Worm (Caenorhabditis elegans) whole organism, L4 larva: ENCODE measurements around the gene msp-76.
A peak's percentile ranks its signal among the peaks of the same experiment; 100 is the strongest.

Experiments used
- F37D6.2 ChIP-seq: sonication (generic microtip); optimal IDR thresholded peaks from 2 replicates; lab custom pipeline; 2016; ENCODE audit warnings: mild to moderate bottlenecking, missing genetic modification characterization, missing compliant biosample characterization
- F49E8.2 ChIP-seq: sonication (generic microtip); optimal IDR thresholded peaks from 2 replicates; lab custom pipeline; 2016; ENCODE audit warnings: missing compliant biosample characterization, mild to moderate bottlenecking, missing genetic modification characterization, borderline replicate concordance
- T20F7.1 ChIP-seq: fragments of 200-800 bp; sonication (Bioruptor generic); optimal IDR thresholded peaks from 2 replicates; lab custom pipeline; 2018; ENCODE audit warnings: mild to moderate bottlenecking, missing genetic modification characterization, missing compliant biosample characterization
- Y5F2A.4 ChIP-seq: fragments of 200-800 bp; sonication (Bioruptor generic); optimal IDR thresholded peaks from 2 replicates; lab custom pipeline; 2018; ENCODE audit warnings: mild to moderate bottlenecking, missing genetic modification characterization, missing compliant biosample characterization
- Y75B8A.6 ChIP-seq: fragments of 200-800 bp; sonication (Bioruptor generic); IDR thresholded peaks from 2 replicates; pipeline ENCODE4 v1.3.6; 2022; ENCODE audit warnings: missing genetic modification reagents, missing genetic modification characterization, missing compliant biosample characterization
- ZK546.5 ChIP-seq, 2 experiments: sonication (generic microtip); optimal IDR thresholded peaks; 2 replicates each; lab custom pipeline; 2017; ENCODE audit warnings: missing biosample characterization in 2 of 2, missing genetic modification characterization in 2 of 2
- arid-1 ChIP-seq: fragments of 200-800 bp; sonication (Bioruptor generic); conservative IDR thresholded peaks from 2 replicates; pipeline ENCODE4 v1.3.6; 2022; ENCODE audit warnings: missing genetic modification reagents, missing genetic modification characterization, missing compliant biosample characterization
- ceh-20 ChIP-seq: fragments of 200-800 bp; sonication (Bioruptor generic); IDR thresholded peaks from 2 replicates; pipeline ENCODE4 v1.3.6; 2022; ENCODE audit warnings: missing genetic modification reagents, missing genetic modification characterization, missing compliant biosample characterization
- ceh-82 ChIP-seq: sonication (generic microtip); optimal IDR thresholded peaks from 2 replicates; lab custom pipeline; 2017; ENCODE audit warnings: missing biosample characterization, missing genetic modification characterization
- cey-2 ChIP-seq: sonication (generic microtip); optimal IDR thresholded peaks from 3 replicates; lab custom pipeline; 2017; ENCODE audit warnings: missing genetic modification characterization, mild to moderate bottlenecking, missing compliant biosample characterization, antibody characterized with exemption, borderline replicate concordance; ENCODE audit not compliant: insufficient read depth
- daf-12 ChIP-seq: fragments of 150-350 bp; optimal IDR thresholded peaks from 2 replicates; lab custom pipeline; 2014; ENCODE audit warnings: missing biosample characterization, missing genetic modification reagents, missing genetic modification characterization
- daf-16 ChIP-seq, 3 experiments: sonication (generic microtip); optimal IDR thresholded peaks; 2 replicates each; lab custom pipeline; 2016 to 2017; ENCODE audit warnings: missing genetic modification characterization in 3 of 3, missing genetic modification reagents in 3 of 3, mild to moderate bottlenecking in 2 of 3, missing compliant biosample characterization in 2 of 3, missing biosample characterization in 1 of 3, moderate library complexity in 1 of 3
- daf-19 ChIP-seq: fragments of 200-800 bp; sonication (Bioruptor generic); conservative IDR thresholded peaks from 2 replicates; pipeline ENCODE4 v1.3.6; 2022; ENCODE audit warnings: missing genetic modification characterization, missing compliant biosample characterization
- dmd-6 ChIP-seq: fragments of 200-800 bp; sonication (Bioruptor generic); IDR thresholded peaks from 2 replicates; pipeline ENCODE4 v1.3.6; 2022; ENCODE audit warnings: missing genetic modification reagents, missing genetic modification characterization, missing compliant biosample characterization
- dpl-1 ChIP-seq: fragments of 150-350 bp; optimal IDR thresholded peaks from 2 replicates; lab custom pipeline; 2014; ENCODE audit warnings: missing biosample characterization, missing genetic modification reagents, missing genetic modification characterization
- duxl-1 ChIP-seq: sonication (generic microtip); optimal IDR thresholded peaks from 2 replicates; lab custom pipeline; 2016; ENCODE audit warnings: mild to moderate bottlenecking, missing genetic modification characterization, moderate library complexity, missing compliant biosample characterization; ENCODE audit not compliant: poor library complexity
- dve-1 ChIP-seq: sonication (generic microtip); optimal IDR thresholded peaks from 2 replicates; lab custom pipeline; 2017; ENCODE audit warnings: antibody characterized with exemption, mild to moderate bottlenecking, missing genetic modification characterization, missing compliant biosample characterization; ENCODE audit not compliant: insufficient read depth
- egl-43 ChIP-seq: fragments of 200-800 bp; sonication (Bioruptor generic); IDR thresholded peaks from 2 replicates; pipeline ENCODE4 v1.3.6; 2022; ENCODE audit warnings: missing genetic modification reagents, missing genetic modification characterization, missing compliant biosample characterization
- fos-1 ChIP-seq: fragments of 150-350 bp; optimal IDR thresholded peaks from 2 replicates; lab custom pipeline; 2014; ENCODE audit warnings: missing biosample characterization, missing genetic modification characterization
- hif-1 ChIP-seq, 2 experiments: sonication (generic microtip); optimal IDR thresholded peaks; 2 replicates each; lab custom pipeline; 2016 to 2017; ENCODE audit warnings: missing compliant biosample characterization in 2 of 2, missing genetic modification characterization in 2 of 2, missing genetic modification reagents in 2 of 2, missing genotype in 2 of 2, mild to moderate bottlenecking in 1 of 2
- hlh-30 ChIP-seq: sonication (generic microtip); optimal IDR thresholded peaks from 2 replicates; lab custom pipeline; 2017; ENCODE audit warnings: antibody characterized with exemption, mild to moderate bottlenecking, missing genetic modification characterization, missing compliant biosample characterization; ENCODE audit not compliant: insufficient read depth
- hmg-1.1 ChIP-seq: fragments of 200-800 bp; sonication (Bioruptor generic); IDR thresholded peaks from 2 replicates; pipeline ENCODE4 v1.3.6; 2022; ENCODE audit warnings: missing genetic modification reagents, missing genetic modification characterization, missing compliant biosample characterization
- jun-1 ChIP-seq: fragments of 150-350 bp; optimal IDR thresholded peaks from 2 replicates; lab custom pipeline; 2014; ENCODE audit warnings: missing biosample characterization, missing genetic modification reagents, missing genetic modification characterization
- lim-7 ChIP-seq: fragments of 200-800 bp; sonication (Bioruptor generic); IDR thresholded peaks from 2 replicates; pipeline ENCODE4 v1.3.6; 2022; ENCODE audit warnings: missing genetic modification characterization, missing compliant biosample characterization
- lin-1 ChIP-seq: fragments of 200-800 bp; sonication (Bioruptor generic); IDR thresholded peaks from 2 replicates; pipeline ENCODE4 v1.3.6; 2022; ENCODE audit warnings: missing genetic modification reagents, missing genetic modification characterization, missing compliant biosample characterization
- lin-38 ChIP-seq: fragments of 200-800 bp; sonication (Bioruptor generic); IDR thresholded peaks from 2 replicates; pipeline ENCODE4 v1.3.6; 2022; ENCODE audit warnings: missing genetic modification reagents, missing genetic modification characterization, missing compliant biosample characterization
- lsy-2 ChIP-seq, 2 experiments: fragments of 150-350 bp in 1 of 2; sonication (generic microtip) in 1 of 2; optimal IDR thresholded peaks; 2 replicates each; lab custom pipeline; 2014 to 2017; ENCODE audit warnings: missing biosample characterization in 2 of 2, missing genetic modification characterization in 2 of 2
- madf-5 ChIP-seq, 2 experiments: fragments of 200-800 bp; sonication (Bioruptor generic); IDR thresholded peaks; 2 replicates each; pipeline ENCODE4 v1.3.6; 2022; ENCODE audit warnings: missing compliant biosample characterization in 2 of 2, missing genetic modification characterization in 2 of 2
- mdl-1 ChIP-seq, 2 experiments: fragments of 150-350 bp in 1 of 2; sonication (generic microtip) in 1 of 2; optimal IDR thresholded peaks; 2 replicates each; lab custom pipeline; 2014 to 2017; ENCODE audit warnings: missing biosample characterization in 2 of 2, missing genetic modification characterization in 2 of 2
- mep-1 ChIP-seq: fragments of 150-350 bp; sonication (generic microtip); optimal IDR thresholded peaks from 3 replicates; lab custom pipeline; 2014; ENCODE audit warnings: missing biosample characterization, missing genetic modification characterization
- nhr-102 ChIP-seq: sonication (generic microtip); optimal IDR thresholded peaks from 2 replicates; lab custom pipeline; 2016; ENCODE audit warnings: mild to moderate bottlenecking, missing genetic modification characterization, moderate library complexity, missing compliant biosample characterization
- nhr-237 ChIP-seq: sonication (generic microtip); optimal IDR thresholded peaks from 2 replicates; lab custom pipeline; 2017; ENCODE audit warnings: missing biosample characterization, missing genetic modification characterization
- nhr-25 ChIP-seq: sonication (generic microtip); optimal IDR thresholded peaks from 2 replicates; lab custom pipeline; 2017; ENCODE audit warnings: missing genetic modification characterization, mild to moderate bottlenecking, missing compliant biosample characterization, antibody characterized with exemption, moderate library complexity, borderline replicate concordance; ENCODE audit not compliant: insufficient read depth
- nhr-28 ChIP-seq: fragments of 150-350 bp; optimal IDR thresholded peaks from 2 replicates; lab custom pipeline; 2014; ENCODE audit warnings: missing biosample characterization, missing genetic modification characterization
- nhr-48 ChIP-seq: sonication (generic microtip); optimal IDR thresholded peaks from 2 replicates; lab custom pipeline; 2016; ENCODE audit warnings: mild to moderate bottlenecking, missing genetic modification characterization, missing compliant biosample characterization
- nhr-6 ChIP-seq: fragments of 150-350 bp; optimal IDR thresholded peaks from 2 replicates; lab custom pipeline; 2014; ENCODE audit warnings: missing biosample characterization, missing genetic modification characterization
- php-3 ChIP-seq: fragments of 200-800 bp; sonication (Bioruptor generic); IDR thresholded peaks from 2 replicates; pipeline ENCODE4 v1.3.6; 2022; ENCODE audit warnings: missing genetic modification reagents, missing genetic modification characterization, missing compliant biosample characterization
- rbr-2 ChIP-seq: sonication (generic microtip); optimal IDR thresholded peaks from 2 replicates; lab custom pipeline; 2016; ENCODE audit warnings: missing genotype, missing genetic modification characterization, missing compliant biosample characterization
- skn-1 ChIP-seq: fragments of 150-350 bp; optimal IDR thresholded peaks from 2 replicates; lab custom pipeline; 2014; ENCODE audit warnings: missing biosample characterization, missing genetic modification characterization
- tra-1 ChIP-seq: fragments of 200-800 bp; sonication (Bioruptor generic); IDR thresholded peaks from 2 replicates; pipeline ENCODE4 v1.3.6; 2022; ENCODE audit warnings: missing genetic modification reagents, missing genetic modification characterization, missing compliant biosample characterization
- unc-130 ChIP-seq: sonication (generic microtip); optimal IDR thresholded peaks from 2 replicates; lab custom pipeline; 2016; ENCODE audit warnings: missing genetic modification reagents, missing genetic modification characterization, missing compliant biosample characterization
- unc-62 ChIP-seq, 3 experiments: fragments of 150-350 bp in 1 of 3; sonication (generic microtip); optimal IDR thresholded peaks in 2 of 3; peaks in 1 of 3; 1 replicate in 1 of 3; 2 replicates in 2 of 3; lab custom pipeline; 2014 to 2017; ENCODE audit warnings: missing biosample characterization in 3 of 3, missing genetic modification characterization in 3 of 3, missing genetic modification reagents in 3 of 3, missing genotype in 1 of 3
- vab-7 ChIP-seq: fragments of 200-800 bp; sonication (Bioruptor generic); IDR thresholded peaks from 2 replicates; pipeline ENCODE4 v1.3.6; 2022; ENCODE audit warnings: missing genetic modification reagents, missing genetic modification characterization, missing compliant biosample characterization
- zag-1 ChIP-seq: fragments of 150-350 bp; optimal IDR thresholded peaks from 2 replicates; lab custom pipeline; 2014; ENCODE audit warnings: missing biosample characterization, missing genetic modification characterization
- zfp-2 ChIP-seq: sonication (generic microtip); optimal IDR thresholded peaks from 2 replicates; lab custom pipeline; 2016; ENCODE audit warnings: mild to moderate bottlenecking, missing genetic modification characterization, missing compliant biosample characterization
- ztf-7 ChIP-seq: fragments of 150-350 bp; optimal IDR thresholded peaks from 2 replicates; lab custom pipeline; 2014; ENCODE audit warnings: missing biosample characterization, missing genetic modification characterization

The msp-76 gene

ce11 chrIV:9648682-9649081, 40.1 kb upstream of the msp-76 start, which contains the start of gene srm-3:
srm-3 (plus strand) TSS chrIV:9648982.
- no peak for TF ChIP-seq php-3
- TF ChIP-seq ztf-7, result no peak
- TF ChIP-seq unc-62 (GFP tag; optimal IDR thresholded peaks at IDR 0.05 in 1 of 2; lab: Kevin White, UChicago), result no peak
- no peak for TF ChIP-seq unc-62 (tag; optimal IDR thresholded peaks at IDR 0.05; lab: Kevin White, UChicago)
- TF ChIP-seq zag-1 (tag; lab: Kevin White, UChicago), result no peak
- TF ChIP-seq duxl-1 (tag; lab: Kevin White, UChicago), result no peak
- TF ChIP-seq mdl-1 (tag; optimal IDR thresholded peaks at IDR 0.05; lab: Kevin White, UChicago), result no peak
- TF ChIP-seq daf-19 (GFP tag; lab: Robert Waterston, UW), result no peak
- TF ChIP-seq dpl-1, result no peak
- TF ChIP-seq nhr-102 (tag; lab: Kevin White, UChicago), result no peak
- TF ChIP-seq rbr-2 (tag; lab: Kevin White, UChicago), result no peak
- TF ChIP-seq, all 104 proteins: peak for 0

DNA sequence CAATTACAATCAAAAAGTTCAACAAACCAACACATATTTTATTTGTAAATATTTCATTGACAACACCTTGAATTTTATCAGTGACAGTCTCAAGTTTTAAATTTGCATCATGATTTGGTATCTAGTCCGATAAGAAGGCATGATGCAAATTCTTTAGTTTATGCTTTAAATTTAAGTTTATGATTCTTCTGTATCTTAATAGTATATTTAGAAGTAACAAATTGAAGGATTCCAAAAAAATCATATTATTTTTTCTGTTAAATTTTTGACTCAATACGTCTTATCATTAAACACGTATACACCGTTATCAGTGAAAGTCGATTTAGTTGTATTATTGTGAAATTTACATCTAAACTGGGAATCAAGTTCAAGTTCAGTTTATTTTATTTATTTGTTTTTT, 37.6 kb upstream of the msp-76 start, which contains the start of gene chca-1:
chca-1 (plus strand) TSS at position 161 of the 400 bp plus-strand sequence.
- TF ChIP-seq nhr-25 (no peak), dmd-6 (GFP tag; lab: Robert Waterston, UW) (peak; percentile 88), vab-7 (GFP tag; lab: Robert Waterston, UW) (no peak), hif-1 (tag; optimal IDR thresholded peaks at IDR 0.05; lab: Kevin White, UChicago) (peak in 1 of 2 experiments; percentile 29), daf-12 (tag; lab: Kevin White, UChicago) (no peak), Y75B8A.6 (GFP tag; lab: Robert Waterston, UW) (no peak), madf-5 (GFP tag; IDR thresholded peaks at IDR 0.05; lab: Robert Waterston, UW) (no peak), arid-1 (no peak), ceh-20 (GFP tag; lab: Robert Waterston, UW) (0 out of 2 replicates have a peak, but pooled peaks have one; percentile 31), hlh-30 (tag; lab: Kevin White, UChicago) (peak; percentile 14), lim-7 (no peak), nhr-237 (tag; lab: Kevin White, UChicago) (no peak), ZK546.5 (tag; optimal IDR thresholded peaks at IDR 0.05; lab: Kevin White, UChicago) (no peak), F37D6.2 (no peak), lin-38 (GFP tag; lab: Robert Waterston, UW) (no peak), fos-1 (tag; lab: Kevin White, UChicago) (no peak), nhr-6 (tag; lab: Kevin White, UChicago) (peak; percentile 33), T20F7.1 (peak; percentile 14), cey-2 (tag; lab: Kevin White, UChicago) (no peak), daf-16 (GFP tag; optimal IDR thresholded peaks at IDR 0.05; lab: Kevin White, UChicago) (no peak), daf-16 (tag; optimal IDR thresholded peaks at IDR 0.05; lab: Kevin White, UChicago) (peak; percentile 96), tra-1 (no peak), dve-1 (tag; lab: Kevin White, UChicago) (peak; percentile 90), nhr-102 (tag; lab: Kevin White, UChicago) (peak; percentile 65), lsy-2 (tag; optimal IDR thresholded peaks at IDR 0.05; lab: Kevin White, UChicago) (peak in 1 of 2 experiments; percentile 72), daf-19 (GFP tag; lab: Robert Waterston, UW) (no peak), Y5F2A.4 (GFP tag; lab: Kevin White, UChicago) (no peak), skn-1 (tag; lab: Kevin White, UChicago) (no peak), unc-62 (GFP tag; optimal IDR thresholded peaks at IDR 0.05 in 1 of 2; lab: Kevin White, UChicago) (peak in 1 of 2 experiments; percentile 44), unc-62 (tag; optimal IDR thresholded peaks at IDR 0.05; lab: Kevin White, UChicago) (no peak), nhr-28 (tag; lab: Kevin White, UChicago) (peak; percentile 41), ztf-7 (peak; percentile 70), F49E8.2 (tag; lab: Kevin White, UChicago) (no peak), mdl-1 (tag; optimal IDR thresholded peaks at IDR 0.05; lab: Kevin White, UChicago) (peak in 1 of 2 experiments; percentile 16), hmg-1.1 (GFP tag; lab: Robert Waterston, UW) (no peak), lin-1 (GFP tag; lab: Robert Waterston, UW) (peak; percentile 58; the same call in 1 of the 2 replicates), unc-130 (no peak), php-3 (peak; percentile 81), nhr-48 (peak; percentile 77), ceh-82 (tag; lab: Kevin White, UChicago) (no peak), zfp-2 (no peak), egl-43 (no peak), jun-1 (tag; lab: Kevin White, UChicago) (no peak), mep-1 (tag; lab: Kevin White, UChicago) (peak; percentile 75)
